Fruit fly (Drosophila melanogaster) Kc167 (cell line): Measurements from ENCODE around the gene CG8010.

Experiments used
- Myc ChIP-seq: fragments of >200 bp; optimal IDR thresholded peaks from 2 replicates; lab custom pipeline; 2017; ENCODE audit warnings: missing external identifiers
- Sin3A ChIP-seq: fragments of >200 bp; optimal IDR thresholded peaks from 2 replicates; lab custom pipeline; 2018; ENCODE audit warnings: missing external identifiers
- h ChIP-seq: fragments of >200 bp; optimal IDR thresholded peaks from 3 replicates; lab custom pipeline; 2018; ENCODE audit warnings: missing external identifiers
- insv ChIP-seq: fragments of >200 bp; optimal IDR thresholded peaks from 3 replicates; lab custom pipeline; 2018; ENCODE audit warnings: missing external identifiers
- psq ChIP-seq: fragments of >200 bp; optimal IDR thresholded peaks from 2 replicates; lab custom pipeline; 2017; ENCODE audit warnings: missing external identifiers
- ttk ChIP-seq: sonication (Bioruptor generic); optimal IDR thresholded peaks from 2 replicates; lab custom pipeline; 2017; ENCODE audit warnings: missing external identifiers

dm6 chrX:19295831-19296423 is 27.2 kb upstream of the CG8010 start:
- TF ChIP-seq psq: no peak
- no peak for TF ChIP-seq h (lab: Kevin White, UChicago)
- no peak for TF ChIP-seq insv (lab: Kevin White, UChicago)
- TF ChIP-seq Sin3A: no peak
- no peak for TF ChIP-seq Myc (lab: Kevin White, UChicago)
- no peak for TF ChIP-seq ttk (lab: Kevin White, UChicago)
